Fruit fly (Drosophila melanogaster): ENCODE measurements around the gene Jon99Fi.

Gene Jon99Fi

DNA sequence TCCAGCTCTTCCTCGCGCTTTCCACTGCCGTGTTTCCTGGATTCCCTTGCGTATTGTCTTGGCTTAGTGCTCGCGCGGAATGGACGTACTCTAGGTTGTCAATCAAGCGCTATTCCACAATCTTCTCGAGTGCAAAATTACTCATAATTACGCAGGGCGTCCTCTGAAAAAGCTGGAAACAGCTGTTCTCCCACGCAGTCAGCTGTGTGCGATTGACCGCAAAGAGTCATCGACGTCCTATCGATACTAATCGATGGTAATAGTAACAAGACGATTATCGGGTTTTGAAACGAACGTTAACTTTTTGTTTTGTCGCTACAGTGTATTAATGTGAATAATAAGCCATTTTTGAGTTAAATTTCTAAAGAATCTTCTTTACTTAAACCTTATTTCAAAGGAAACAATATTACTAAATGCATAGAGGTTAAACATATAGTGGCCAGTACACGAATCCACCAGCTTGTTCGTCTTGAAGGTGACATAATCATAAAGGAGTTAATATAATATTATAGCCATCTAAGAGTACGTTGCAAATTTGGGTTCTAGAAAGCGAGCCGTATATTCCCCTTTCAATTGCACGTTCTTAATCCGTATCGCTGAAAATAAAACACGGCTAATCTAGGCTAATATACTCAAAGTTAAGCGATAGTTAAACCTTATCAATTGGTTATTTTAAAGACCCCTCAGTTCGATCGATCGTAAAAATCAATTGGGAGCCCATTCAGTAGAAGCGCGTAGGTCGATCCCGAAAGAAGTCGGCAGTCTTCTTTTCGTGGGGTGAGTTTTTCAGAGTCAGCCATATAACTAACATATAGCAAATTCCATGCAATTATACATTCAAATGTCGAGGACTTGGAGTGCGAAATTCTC is 29.5 kb upstream of the Jon99Fi start, which contains the start of the genes CG2224 and CDase (continued):
- no peak for TF ChIP-seq trh (GFP tag; optimal IDR thresholded peaks at IDR 0.05)
- TF ChIP-seq CG3995 (GFP tag; optimal IDR thresholded peaks at IDR 0.05) = no peak
- TF ChIP-seq nau (GFP tag; optimal IDR thresholded peaks at IDR 0.05) = no peak
- TF ChIP-seq CG10209 (GFP tag; optimal IDR thresholded peaks at IDR 0.05) = no peak
- no peak for TF ChIP-seq D19B (GFP tag; optimal IDR thresholded peaks at IDR 0.05)
- peak; percentile 54 for TF ChIP-seq gfzf (GFP tag; optimal IDR thresholded peaks at IDR 0.05)
- TF ChIP-seq shn (GFP tag; optimal IDR thresholded peaks at IDR 0.05) = no peak
- TF ChIP-seq jing (GFP tag; optimal IDR thresholded peaks at IDR 0.05) = no peak
- TF ChIP-seq MESR4 (GFP tag; optimal IDR thresholded peaks at IDR 0.05) = peak; percentile 56
- no peak for TF ChIP-seq sim (GFP tag; IDR thresholded peaks at IDR 0.05)
- peak; percentile 96 for TF ChIP-seq unc-4 (GFP tag; IDR thresholded peaks at IDR 0.05; ENCODE audit: partially characterized antibody)
- TF ChIP-seq NK7.1 (GFP tag; optimal IDR thresholded peaks at IDR 0.05) = no peak
- peak; percentile 89 to 99 for TF ChIP-seq crp (GFP tag; optimal IDR thresholded peaks at IDR 0.05)
- no peak for TF ChIP-seq Hmx (GFP tag; optimal IDR thresholded peaks at IDR 0.05)
- no peak for TF ChIP-seq CG10366 (GFP tag; IDR thresholded peaks at IDR 0.05)
- no peak for TF ChIP-seq Atf-2 (GFP tag; optimal IDR thresholded peaks at IDR 0.05)
- no peak for TF ChIP-seq prd (optimal IDR thresholded peaks at IDR 0.05)
- no peak for TF ChIP-seq prd (GFP tag; IDR thresholded peaks at IDR 0.05)
- peak; percentile 97 for TF ChIP-seq CG13287 (GFP tag; IDR thresholded peaks at IDR 0.05; ENCODE audit: partially characterized antibody)
- peak; percentile 8 for TF ChIP-seq CG17186 (GFP tag; optimal IDR thresholded peaks at IDR 0.05)
- TF ChIP-seq pan (optimal IDR thresholded peaks at IDR 0.05) = no peak
- no peak for TF ChIP-seq pan (GFP tag; optimal IDR thresholded peaks at IDR 0.05 in 1 of 2, IDR thresholded peaks at IDR 0.05 in 1 of 2)
- TF ChIP-seq CG10431 (GFP tag; optimal IDR thresholded peaks at IDR 0.05) = no peak
- peak; percentile 62 for TF ChIP-seq CG15514 (GFP tag; optimal IDR thresholded peaks at IDR 0.05)
- peak; percentile 72 for TF ChIP-seq inv (GFP tag; IDR thresholded peaks at IDR 0.05; ENCODE audit: partially characterized antibody)
- TF ChIP-seq mirr (GFP tag; optimal IDR thresholded peaks at IDR 0.05) = no peak
- TF ChIP-seq sr (GFP tag; IDR thresholded peaks at IDR 0.05) = peak; percentile 77; the same call in 2 of the 3 replicates
- TF ChIP-seq Doc2 (GFP tag; IDR thresholded peaks at IDR 0.05) = no peak
- no peak for TF ChIP-seq wdn (GFP tag; IDR thresholded peaks at IDR 0.05)
- no peak for TF ChIP-seq CG14965 (GFP tag; optimal IDR thresholded peaks at IDR 0.05; ENCODE audit: borderline replicate concordance)
- no peak for TF ChIP-seq CG10147 (GFP tag; optimal IDR thresholded peaks at IDR 0.05)
- no peak for TF ChIP-seq vfl (GFP tag; optimal IDR thresholded peaks at IDR 0.05)
- no peak for TF ChIP-seq CG11696 (GFP tag; IDR thresholded peaks at IDR 0.05)
- TF ChIP-seq CG6791 (GFP tag; IDR thresholded peaks at IDR 0.05; ENCODE audit: partially characterized antibody) = peak; percentile 92
- no peak for TF ChIP-seq CG14441 (GFP tag; IDR thresholded peaks at IDR 0.05)
- TF ChIP-seq Ravus (GFP tag; IDR thresholded peaks at IDR 0.05) = no peak
- no peak for TF ChIP-seq yki (optimal IDR thresholded peaks at IDR 0.05)
- no peak for TF ChIP-seq CG13123 (GFP tag; optimal IDR thresholded peaks at IDR 0.05)
- no peak for TF ChIP-seq CG6813 (GFP tag; optimal IDR thresholded peaks at IDR 0.05)
- no peak for TF ChIP-seq chn (GFP tag; optimal IDR thresholded peaks at IDR 0.05)
- peak; percentile 28 for TF ChIP-seq CTCF (GFP tag; optimal IDR thresholded peaks at IDR 0.05)

DNA sequence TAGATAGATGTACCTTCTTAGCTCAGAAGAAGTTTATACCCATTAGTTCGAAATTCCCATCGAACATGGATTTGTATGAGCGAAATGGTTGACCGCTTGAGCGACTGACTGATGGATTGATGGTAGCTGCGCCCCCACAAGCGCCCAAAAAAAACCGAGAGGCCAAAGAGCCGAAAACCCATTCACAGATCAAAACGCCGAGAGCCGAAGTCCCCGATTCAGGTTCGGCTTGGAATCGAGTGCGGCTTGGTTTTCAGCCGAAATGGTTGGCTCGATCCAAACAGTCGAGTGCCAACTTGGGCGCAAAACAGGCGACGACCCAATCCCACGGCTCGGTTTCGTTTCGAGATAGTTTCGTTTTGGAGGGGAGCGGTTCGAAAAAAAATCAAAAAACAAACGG is 28.6 kb upstream of the Jon99Fi start:
- TF ChIP-seq sqz (GFP tag; optimal IDR thresholded peaks at IDR 0.05) (no peak), ase (GFP tag; IDR thresholded peaks at IDR 0.05) (no peak), CG17361 (GFP tag; IDR thresholded peaks at IDR 0.05) (no peak), pb (GFP tag; optimal IDR thresholded peaks at IDR 0.05) (no peak), CG10543 (GFP tag; optimal IDR thresholded peaks at IDR 0.05) (peak; percentile 43), Stat92E (GFP tag; optimal IDR thresholded peaks at IDR 0.05) (no peak), ttk (GFP tag; IDR thresholded peaks at IDR 0.05) (no peak), CG15696 (tag; optimal IDR thresholded peaks at IDR 0.05) (no peak), vfl (GFP tag; optimal IDR thresholded peaks at IDR 0.05) (no peak), Rfx (GFP tag; IDR thresholded peaks at IDR 0.05) (0 out of 2 replicates have a peak, but pooled peaks have one; percentile 7), Dek (tag; optimal IDR thresholded peaks at IDR 0.05) (no peak), CG3995 (GFP tag; optimal IDR thresholded peaks at IDR 0.05) (no peak), Gsc (GFP tag; IDR thresholded peaks at IDR 0.05) (no peak)
